Comparison of ENCODE assay signal across 1 fruit fly cellular context in the genomic region with DNA sequence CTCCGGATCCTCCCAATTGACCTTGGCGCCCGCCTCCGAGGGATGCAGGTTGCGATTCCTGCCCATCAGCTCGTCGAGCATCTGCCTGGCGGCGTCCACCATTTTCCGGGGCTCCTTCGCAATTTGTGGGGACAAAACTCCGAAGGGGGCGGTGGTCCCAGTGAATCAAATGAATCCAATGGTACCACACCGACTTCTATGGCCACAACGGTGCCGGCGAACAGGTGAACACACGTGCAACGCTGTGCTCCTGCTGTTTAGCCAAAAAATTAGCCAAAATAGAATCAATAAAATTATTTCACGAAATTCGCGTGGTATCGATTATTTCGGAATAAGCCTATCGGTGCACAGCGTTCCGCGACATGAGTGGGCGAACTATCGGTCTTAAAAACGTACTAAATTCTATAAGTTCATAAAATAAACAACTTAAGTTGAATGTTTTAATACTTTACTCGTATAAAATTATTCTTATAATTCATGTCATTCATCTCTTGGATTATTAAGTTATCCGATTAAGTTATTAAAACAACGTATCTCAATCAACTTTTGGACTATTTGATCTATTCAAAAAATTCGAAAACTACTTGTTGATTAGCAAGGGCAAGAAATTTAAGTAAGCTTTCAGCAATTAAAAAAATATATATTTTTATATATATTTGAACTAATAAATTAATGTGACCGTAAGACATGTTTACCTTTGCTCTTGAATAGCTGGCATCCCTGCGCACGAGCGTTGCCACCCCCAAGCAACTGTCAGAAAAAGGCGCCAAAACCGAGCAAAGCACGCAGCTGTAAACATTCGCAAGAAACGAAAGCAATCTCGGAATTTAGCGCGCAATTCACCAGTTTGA.
A peak's percentile ranks its signal among the peaks of the same experiment; 100 is the strongest.
TF ChIP-seq lines count a peak whose summit lies in the region.

A gene (minus strand): TSS at position 337 of the 851 bp plus-strand sequence.
A gene (plus strand): TSS at position 751 of the 851 bp plus-strand sequence.

TF ChIP-seq in whole organism, embryonic, 481 proteins besides CTCF, POLR2A, EP300 and RAD21 (continued from another document and continues in another):
- TF ChIP-seq Rfx (GFP tag; IDR thresholded peaks at IDR 0.05; lab: Robert Waterston, UW) (0 out of 2 replicates have a peak, but pooled peaks have one; percentile 16), Max (GFP tag; optimal IDR thresholded peaks at IDR 0.05; lab: Kevin White, UChicago) (no peak), fd96Cb (tag; optimal IDR thresholded peaks at IDR 0.05; lab: Kevin White, UChicago) (no peak), otp (GFP tag; IDR thresholded peaks at IDR 0.05; lab: Robert Waterston, UW) (no peak), CG18262 (tag; optimal IDR thresholded peaks at IDR 0.05; lab: Kevin White, UChicago) (peak; percentile 3), CrebB (tag; optimal IDR thresholded peaks at IDR 0.05; lab: Kevin White, UChicago) (no peak), kni (GFP tag; optimal IDR thresholded peaks at IDR 0.05; lab: Kevin White, UChicago) (no peak), Nf-YC (tag; optimal IDR thresholded peaks at IDR 0.05; lab: Kevin White, UChicago) (peak; percentile 12), ftz-f1 (GFP tag; optimal IDR thresholded peaks at IDR 0.05; lab: Kevin White, UChicago) (no peak), CG15011 (GFP tag; optimal IDR thresholded peaks at IDR 0.05; lab: Kevin White, UChicago) (no peak), row (GFP tag; IDR thresholded peaks at IDR 0.05; lab: Robert Waterston, UW) (peak; percentile 65), sens (GFP tag; lab: Kevin White, UChicago) (peak; percentile 42), CG10979 (tag; optimal IDR thresholded peaks at IDR 0.05; lab: Kevin White, UChicago) (no peak), CG3281 (GFP tag; optimal IDR thresholded peaks at IDR 0.05; lab: Kevin White, UChicago) (no peak), pho (GFP tag; optimal IDR thresholded peaks at IDR 0.05; lab: Kevin White, UChicago) (no peak), CG11504 (tag; optimal IDR thresholded peaks at IDR 0.05; lab: Kevin White, UChicago) (no peak), Oli (tag; optimal IDR thresholded peaks at IDR 0.05; lab: Kevin White, UChicago) (no peak), Ssrp (tag; optimal IDR thresholded peaks at IDR 0.05; lab: Kevin White, UChicago) (no peak), hbn (GFP tag; IDR thresholded peaks at IDR 0.05; lab: Robert Waterston, UW; ENCODE audit: partially characterized antibody) (peak; percentile 63), CG17912 (GFP tag; optimal IDR thresholded peaks at IDR 0.05; lab: Kevin White, UChicago) (no peak), Stat92E (GFP tag; optimal IDR thresholded peaks at IDR 0.05; lab: Kevin White, UChicago) (no peak), CG3995 (GFP tag; optimal IDR thresholded peaks at IDR 0.05; lab: Kevin White, UChicago) (peak; percentile 6), CG11093 (GFP tag; IDR thresholded peaks at IDR 0.05; lab: Robert Waterston, UW) (no peak), crc (GFP tag; optimal IDR thresholded peaks at IDR 0.05; lab: Kevin White, UChicago) (no peak), Fer3 (tag; optimal IDR thresholded peaks at IDR 0.05; lab: Kevin White, UChicago) (no peak), CG16863 (GFP tag; optimal IDR thresholded peaks at IDR 0.05; lab: Kevin White, UChicago) (no peak), ash1 (GFP tag; optimal IDR thresholded peaks at IDR 0.05; lab: Kevin White, UChicago) (no peak), Gug (GFP tag; IDR thresholded peaks at IDR 0.05; lab: Robert Waterston, UW) (no peak), D19B (GFP tag; optimal IDR thresholded peaks at IDR 0.05; lab: Kevin White, UChicago) (no peak), ab (GFP tag; optimal IDR thresholded peaks at IDR 0.05; lab: Kevin White, UChicago) (no peak), BEAF-32 (GFP tag; optimal IDR thresholded peaks at IDR 0.05; lab: Kevin White, UChicago) (peak; percentile 67), esg (GFP tag; conservative IDR thresholded peaks at IDR 0.05; lab: Robert Waterston, UW) (no peak), B-H2 (GFP tag; optimal IDR thresholded peaks at IDR 0.05; lab: Kevin White, UChicago) (no peak), CG11456 (GFP tag; IDR thresholded peaks at IDR 0.05; lab: Robert Waterston, UW) (no peak), Sry-δ (GFP tag; optimal IDR thresholded peaks at IDR 0.05; lab: Kevin White, UChicago) (peak; percentile 15), dati (GFP tag; IDR thresholded peaks at IDR 0.05; lab: Robert Waterston, UW) (no peak), gt (GFP tag; IDR thresholded peaks at IDR 0.05; lab: Robert Waterston, UW) (no peak), ERR (GFP tag; optimal IDR thresholded peaks at IDR 0.05; lab: Kevin White, UChicago) (no peak), CG30403 (GFP tag; optimal IDR thresholded peaks at IDR 0.05; lab: Kevin White, UChicago) (peak; percentile 11), Ada2b (GFP tag; IDR thresholded peaks at IDR 0.05; lab: Robert Waterston, UW) (no peak), danr (GFP tag; IDR thresholded peaks at IDR 0.05; lab: Robert Waterston, UW) (no peak), Abd-B (GFP tag; optimal IDR thresholded peaks at IDR 0.05; lab: Kevin White, UChicago) (no peak), CG6791 (GFP tag; IDR thresholded peaks at IDR 0.05; lab: Robert Waterston, UW; ENCODE audit: partially characterized antibody) (peak; percentile 61; the same call in 2 of the 3 replicates), amos (GFP tag; IDR thresholded peaks at IDR 0.05; lab: Robert Waterston, UW; ENCODE audit: partially characterized antibody) (peak; percentile 76), CG9817 (tag; optimal IDR thresholded peaks at IDR 0.05; lab: Kevin White, UChicago) (no peak), luna (GFP tag; optimal IDR thresholded peaks at IDR 0.05; lab: Kevin White, UChicago) (no peak), Hand (GFP tag; optimal IDR thresholded peaks at IDR 0.05; lab: Kevin White, UChicago) (no peak), dpn (GFP tag; optimal IDR thresholded peaks at IDR 0.05; lab: Kevin White, UChicago) (no peak), Sox100B (GFP tag; optimal IDR thresholded peaks at IDR 0.05; lab: Kevin White, UChicago) (no peak), Atf6 (GFP tag; IDR thresholded peaks at IDR 0.05; lab: Robert Waterston, UW) (no peak), HLHmδ (GFP tag; optimal IDR thresholded peaks at IDR 0.05; lab: Kevin White, UChicago) (no peak), HmgD (GFP tag; optimal IDR thresholded peaks at IDR 0.05; lab: Kevin White, UChicago) (no peak), tio (GFP tag; optimal IDR thresholded peaks at IDR 0.05; lab: Kevin White, UChicago) (no peak), CG4282 (GFP tag; optimal IDR thresholded peaks at IDR 0.05; lab: Kevin White, UChicago) (no peak), CG11560 (tag; IDR thresholded peaks at IDR 0.05; lab: Robert Waterston, UW) (no peak), org-1 (GFP tag; optimal IDR thresholded peaks at IDR 0.05; lab: Kevin White, UChicago) (no peak), gfzf (GFP tag; optimal IDR thresholded peaks at IDR 0.05; lab: Kevin White, UChicago) (peak; percentile 46), cas (GFP tag; IDR thresholded peaks at IDR 0.05; lab: Robert Waterston, UW) (no peak), Jarid2 (GFP tag; optimal IDR thresholded peaks at IDR 0.05; lab: Kevin White, UChicago) (no peak), zf30C (GFP tag; optimal IDR thresholded peaks at IDR 0.05; lab: Kevin White, UChicago) (no peak), lola (GFP tag; optimal IDR thresholded peaks at IDR 0.05; lab: Kevin White, UChicago) (no peak), gem (tag; optimal IDR thresholded peaks at IDR 0.05; lab: Kevin White, UChicago) (no peak), Dip3 (GFP tag; optimal IDR thresholded peaks at IDR 0.05; lab: Kevin White, UChicago) (no peak), pzg (GFP tag; optimal IDR thresholded peaks at IDR 0.05; lab: Kevin White, UChicago) (peak; percentile 48), ato (GFP tag; IDR thresholded peaks at IDR 0.05; lab: Robert Waterston, UW; ENCODE audit: partially characterized antibody) (peak; percentile 44; the same call in 1 of the 2 replicates), ewg (GFP tag; optimal IDR thresholded peaks at IDR 0.05; lab: Kevin White, UChicago) (no peak), CG13123 (GFP tag; optimal IDR thresholded peaks at IDR 0.05; lab: Kevin White, UChicago) (no peak), NfI (GFP tag; optimal IDR thresholded peaks at IDR 0.05; lab: Kevin White, UChicago) (no peak), kah (GFP tag; optimal IDR thresholded peaks at IDR 0.05; lab: Kevin White, UChicago) (no peak), schlank (tag; optimal IDR thresholded peaks at IDR 0.05; lab: Kevin White, UChicago) (no peak), eyg (GFP tag; optimal IDR thresholded peaks at IDR 0.05; lab: Kevin White, UChicago) (no peak), MTF-1 (GFP tag; optimal IDR thresholded peaks at IDR 0.05; lab: Kevin White, UChicago; ENCODE audit: borderline replicate concordance) (no peak), vnd (GFP tag; IDR thresholded peaks at IDR 0.05; lab: Robert Waterston, UW; ENCODE audit: partially characterized antibody) (peak; percentile 59; the same call in 1 of the 3 replicates), CG13894 (tag; optimal IDR thresholded peaks at IDR 0.05; lab: Kevin White, UChicago) (no peak), E2f2 (GFP tag; IDR thresholded peaks at IDR 0.05; lab: Robert Waterston, UW) (peak; percentile 82), CG32772 (GFP tag; IDR thresholded peaks at IDR 0.05; lab: Robert Waterston, UW) (no peak), crol (GFP tag; IDR thresholded peaks at IDR 0.05; lab: Robert Waterston, UW) (no peak), Fer2 (tag; optimal IDR thresholded peaks at IDR 0.05; lab: Kevin White, UChicago) (no peak), jing (GFP tag; optimal IDR thresholded peaks at IDR 0.05; lab: Kevin White, UChicago) (no peak), cg (GFP tag; optimal IDR thresholded peaks at IDR 0.05; lab: Kevin White, UChicago) (no peak), CG18619 (GFP tag; optimal IDR thresholded peaks at IDR 0.05; lab: Kevin White, UChicago) (no peak), Med (GFP tag; lab: Kevin White, UChicago) (peak; percentile 57), CG9797 (GFP tag; optimal IDR thresholded peaks at IDR 0.05; lab: Kevin White, UChicago) (peak; percentile 61), CG14710 (tag; optimal IDR thresholded peaks at IDR 0.05; lab: Kevin White, UChicago) (peak; percentile 67), CG6854 (GFP tag; optimal IDR thresholded peaks at IDR 0.05; lab: Kevin White, UChicago) (no peak), Opbp (GFP tag; IDR thresholded peaks at IDR 0.05; lab: Robert Waterston, UW; ENCODE audit: partially characterized antibody) (0 out of 3 replicates have a peak, but pooled peaks have one; percentile 40), phol (tag; optimal IDR thresholded peaks at IDR 0.05; lab: Kevin White, UChicago) (no peak), Scr (GFP tag; IDR thresholded peaks at IDR 0.05; lab: Robert Waterston, UW; ENCODE audit: partially characterized antibody) (peak; percentile 74), rib (GFP tag; IDR thresholded peaks at IDR 0.05; lab: Robert Waterston, UW) (no peak), CG4424 (GFP tag; optimal IDR thresholded peaks at IDR 0.05; lab: Kevin White, UChicago) (no peak), CG12769 (tag; optimal IDR thresholded peaks at IDR 0.05; lab: Kevin White, UChicago) (no peak), HmgZ (tag; optimal IDR thresholded peaks at IDR 0.05; lab: Kevin White, UChicago) (no peak), ems (GFP tag; optimal IDR thresholded peaks at IDR 0.05; lab: Kevin White, UChicago) (no peak), gcm (GFP tag; optimal IDR thresholded peaks at IDR 0.05; lab: Kevin White, UChicago) (no peak), hkb (optimal IDR thresholded peaks at IDR 0.05; lab: Kevin White, UChicago) (no peak), hkb (GFP tag; IDR thresholded peaks at IDR 0.05; lab: Robert Waterston, UW) (no peak), Dref (GFP tag; IDR thresholded peaks at IDR 0.05; lab: Robert Waterston, UW) (peak; percentile 68), wor (GFP tag; IDR thresholded peaks at IDR 0.05; lab: Robert Waterston, UW) (no peak), CG30020 (tag; optimal IDR thresholded peaks at IDR 0.05; lab: Kevin White, UChicago) (peak; percentile 16), CG12071 (GFP tag; optimal IDR thresholded peaks at IDR 0.05; lab: Kevin White, UChicago) (no peak), CG10654 (GFP tag; optimal IDR thresholded peaks at IDR 0.05; lab: Kevin White, UChicago) (no peak), Aef1 (GFP tag; IDR thresholded peaks at IDR 0.05; lab: Robert Waterston, UW) (no peak), CG6654 (GFP tag; optimal IDR thresholded peaks at IDR 0.05; lab: Kevin White, UChicago) (no peak), inv (GFP tag; IDR thresholded peaks at IDR 0.05; lab: Robert Waterston, UW; ENCODE audit: partially characterized antibody) (peak; percentile 50; the same call in 1 of the 2 replicates), E2f1 (GFP tag; IDR thresholded peaks at IDR 0.05; lab: Robert Waterston, UW) (peak; percentile 89), CG10462 (GFP tag; optimal IDR thresholded peaks at IDR 0.05; lab: Kevin White, UChicago) (no peak), Side (GFP tag; optimal IDR thresholded peaks at IDR 0.05; lab: Kevin White, UChicago) (no peak), hth (optimal IDR thresholded peaks at IDR 0.05; lab: Kevin White, UChicago) (no peak), Dip2 (GFP tag; IDR thresholded peaks at IDR 0.05; lab: Robert Waterston, UW) (no peak), fd64A (GFP tag; optimal IDR thresholded peaks at IDR 0.05; lab: Kevin White, UChicago) (no peak), CG15479 (GFP tag; optimal IDR thresholded peaks at IDR 0.05; lab: Kevin White, UChicago) (no peak), gro (GFP tag; optimal IDR thresholded peaks at IDR 0.05; lab: Kevin White, UChicago) (no peak), Deaf1 (tag; optimal IDR thresholded peaks at IDR 0.05; lab: Kevin White, UChicago) (no peak), Mrtf (GFP tag; IDR thresholded peaks at IDR 0.05; lab: Robert Waterston, UW) (no peak), Dll (GFP tag; IDR thresholded peaks at IDR 0.05; lab: Robert Waterston, UW; ENCODE audit: partially characterized antibody) (peak; percentile 77), CG6813 (GFP tag; optimal IDR thresholded peaks at IDR 0.05; lab: Kevin White, UChicago) (no peak), MBD-R2 (GFP tag; IDR thresholded peaks at IDR 0.05; lab: Robert Waterston, UW) (peak; percentile 43), dmrt99B (tag; optimal IDR thresholded peaks at IDR 0.05; lab: Kevin White, UChicago) (no peak), sim (GFP tag; IDR thresholded peaks at IDR 0.05; lab: Robert Waterston, UW) (no peak), CG15073 (GFP tag; optimal IDR thresholded peaks at IDR 0.05; lab: Kevin White, UChicago) (no peak), CG8290 (GFP tag; optimal IDR thresholded peaks at IDR 0.05; lab: Kevin White, UChicago) (no peak), CG8290 (tag; optimal IDR thresholded peaks at IDR 0.05; lab: Kevin White, UChicago) (no peak), CG3163 (GFP tag; optimal IDR thresholded peaks at IDR 0.05; lab: Kevin White, UChicago) (no peak), croc (GFP tag; conservative IDR thresholded peaks at IDR 0.05; lab: Robert Waterston, UW) (no peak), Atf-2 (GFP tag; optimal IDR thresholded peaks at IDR 0.05; lab: Kevin White, UChicago) (no peak)
